Fruit fly (Drosophila melanogaster) whole organism, embryonic: Measurements from ENCODE around the gene PolQ.
A peak's percentile ranks its signal among the peaks of the same experiment; 100 is the strongest.

ENCODE experiments used
- Ada2b ChIP-seq: fragments of 200-800 bp; sonication (Bioruptor generic); IDR thresholded peaks from 2 replicates; pipeline ENCODE4 v1.3.6; 2022; ENCODE audit warnings: missing biosample characterization, missing genetic modification characterization
- Adf1 ChIP-seq: fragments of 200-800 bp; sonication (Bioruptor generic); IDR thresholded peaks from 2 replicates; pipeline ENCODE4 v1.3.6; 2022; ENCODE audit warnings: missing biosample characterization, missing genetic modification characterization
- CG10209 ChIP-seq: fragments of 200-800 bp; sonication (Bioruptor generic); optimal IDR thresholded peaks from 3 replicates; lab custom pipeline; 2017; ENCODE audit warnings: missing biosample characterization, mild to moderate bottlenecking, missing genetic modification characterization, missing genetic modification reagents
- CG10274 ChIP-seq: fragments of 200-800 bp; sonication (Bioruptor generic); optimal IDR thresholded peaks from 3 replicates; lab custom pipeline; 2017; ENCODE audit warnings: missing biosample characterization, mild to moderate bottlenecking, missing genetic modification characterization
- CG10431 ChIP-seq: fragments of 200-800 bp; sonication (Bioruptor generic); optimal IDR thresholded peaks from 3 replicates; lab custom pipeline; 2018; ENCODE audit warnings: missing biosample characterization, mild to moderate bottlenecking, missing genetic modification characterization
- CG10979 ChIP-seq: fragments of 200-800 bp; sonication (Bioruptor generic); optimal IDR thresholded peaks from 2 replicates; lab custom pipeline; 2018; ENCODE audit warnings: missing biosample characterization, mild to moderate bottlenecking, missing genetic modification characterization, moderate library complexity
- CG11456 ChIP-seq: fragments of 200-800 bp; sonication (Bioruptor generic); IDR thresholded peaks from 3 replicates; pipeline ENCODE4 v1.3.6; 2022; ENCODE audit warnings: missing biosample characterization, missing genetic modification characterization
- CG12942 ChIP-seq: fragments of 200-800 bp; sonication (Bioruptor generic); optimal IDR thresholded peaks from 3 replicates; lab custom pipeline; 2016; ENCODE audit warnings: missing biosample characterization, missing genetic modification characterization
- CG16815 ChIP-seq: fragments of 200-800 bp; sonication (Bioruptor generic); optimal IDR thresholded peaks from 3 replicates; lab custom pipeline; 2017; ENCODE audit warnings: missing biosample characterization, mild to moderate bottlenecking, missing genetic modification characterization
- CG18011 ChIP-seq: fragments of 200-800 bp; sonication (Bioruptor generic); optimal IDR thresholded peaks from 2 replicates; lab custom pipeline; 2017; ENCODE audit warnings: missing biosample characterization, missing genetic modification characterization, mild to moderate bottlenecking, moderate library complexity, missing genotype
- CG31365 ChIP-seq: fragments of 200-800 bp; sonication (Bioruptor generic); optimal IDR thresholded peaks from 2 replicates; lab custom pipeline; 2018; ENCODE audit warnings: missing biosample characterization, mild to moderate bottlenecking, missing genetic modification characterization
- CG31441 ChIP-seq: fragments of 200-800 bp; sonication (Bioruptor generic); IDR thresholded peaks from 2 replicates; pipeline ENCODE4 v1.3.6; 2022; ENCODE audit warnings: missing biosample characterization, missing genetic modification characterization
- CG3995 ChIP-seq: fragments of 200-800 bp; sonication (Bioruptor generic); optimal IDR thresholded peaks from 3 replicates; lab custom pipeline; 2016; ENCODE audit warnings: missing biosample characterization, missing genetic modification characterization
- CG6791 ChIP-seq: fragments of 200-800 bp; sonication (Bioruptor generic); IDR thresholded peaks from 3 replicates; pipeline ENCODE4 v1.3.6; 2022; ENCODE audit warnings: missing biosample characterization, missing genetic modification characterization; ENCODE audit not compliant: partially characterized antibody
- CG7928 ChIP-seq: fragments of 200-800 bp; sonication (Bioruptor generic); optimal IDR thresholded peaks from 2 replicates; lab custom pipeline; 2017; ENCODE audit warnings: missing biosample characterization, mild to moderate bottlenecking, missing genetic modification characterization
- CG7963 ChIP-seq: fragments of 200-800 bp; sonication (Bioruptor generic); IDR thresholded peaks from 3 replicates; pipeline ENCODE4 v1.3.6; 2022; ENCODE audit warnings: missing biosample characterization, missing genetic modification characterization; ENCODE audit not compliant: partially characterized antibody
- CG8281 ChIP-seq: fragments of 200-800 bp; sonication (Bioruptor generic); optimal IDR thresholded peaks from 2 replicates; lab custom pipeline; 2018; ENCODE audit warnings: missing biosample characterization, mild to moderate bottlenecking, missing genetic modification characterization, moderate library complexity
- CG8765 ChIP-seq: fragments of 200-800 bp; sonication (Bioruptor generic); IDR thresholded peaks from 2 replicates; pipeline ENCODE4 v1.3.6; 2022; ENCODE audit warnings: missing biosample characterization, missing genetic modification characterization
- CG9817 ChIP-seq: fragments of 200-800 bp; sonication (Bioruptor generic); optimal IDR thresholded peaks from 2 replicates; lab custom pipeline; 2018; ENCODE audit warnings: missing biosample characterization, mild to moderate bottlenecking, missing genetic modification characterization, moderate library complexity
- CrebB ChIP-seq: fragments of 200-800 bp; sonication (Bioruptor generic); optimal IDR thresholded peaks from 3 replicates; lab custom pipeline; 2018; ENCODE audit warnings: missing biosample characterization, mild to moderate bottlenecking, missing genetic modification characterization
- Dek ChIP-seq: fragments of 200-800 bp; sonication (Bioruptor generic); optimal IDR thresholded peaks from 3 replicates; lab custom pipeline; 2019; ENCODE audit warnings: missing biosample characterization, mild to moderate bottlenecking, missing genetic modification characterization, moderate library complexity
- Eip74EF ChIP-seq, 2 experiments: fragments of 200-800 bp in 1 of 2; fragments of >200 bp in 1 of 2; sonication (Bioruptor generic) in 1 of 2; optimal IDR thresholded peaks; 2 replicates each; lab custom pipeline; 2017 to 2019; ENCODE audit warnings: missing biosample characterization in 2 of 2, missing genetic modification characterization in 2 of 2, mild to moderate bottlenecking in 1 of 2, moderate library complexity in 1 of 2
- Ets65A ChIP-seq: fragments of 200-800 bp; sonication (Bioruptor generic); peaks from one replicate; lab custom pipeline; 2016; ENCODE audit warnings: missing biosample characterization, missing genetic modification characterization
- GATAe ChIP-seq: fragments of 200-800 bp; sonication (Bioruptor generic); conservative IDR thresholded peaks from 2 replicates; pipeline ENCODE4 v1.3.6; 2022; ENCODE audit warnings: missing biosample characterization, missing genetic modification characterization
- H15 ChIP-seq: fragments of 200-800 bp; sonication (Bioruptor generic); IDR thresholded peaks from 3 replicates; pipeline ENCODE4 v1.3.6; 2022; ENCODE audit warnings: missing biosample characterization, missing genetic modification characterization
- H2.0 ChIP-seq: fragments of 200-800 bp; sonication (Bioruptor generic); IDR thresholded peaks from 2 replicates; pipeline ENCODE4 v1.3.6; 2022; ENCODE audit warnings: missing biosample characterization, missing genetic modification characterization
- HHEX ChIP-seq: fragments of 200-800 bp; sonication (Bioruptor generic); optimal IDR thresholded peaks from 3 replicates; lab custom pipeline; 2017; ENCODE audit warnings: missing biosample characterization, mild to moderate bottlenecking, missing genetic modification characterization, missing genetic modification reagents
- Mrtf ChIP-seq: fragments of 200-800 bp; sonication (Bioruptor generic); IDR thresholded peaks from 3 replicates; pipeline ENCODE4 v1.3.6; 2022; ENCODE audit warnings: missing biosample characterization, missing genetic modification characterization
- Nf-YB ChIP-seq: fragments of 200-800 bp; sonication (Bioruptor generic); optimal IDR thresholded peaks from 3 replicates; lab custom pipeline; 2019; ENCODE audit warnings: missing biosample characterization, mild to moderate bottlenecking, missing genetic modification characterization, moderate library complexity
- Rx ChIP-seq: fragments of 200-800 bp; sonication (Bioruptor generic); IDR thresholded peaks from 2 replicates; pipeline ENCODE4 v1.3.6; 2022; ENCODE audit warnings: missing biosample characterization, missing genetic modification characterization
- Scr ChIP-seq: fragments of 200-800 bp; sonication (Bioruptor generic); IDR thresholded peaks from 2 replicates; pipeline ENCODE4 v1.3.6; 2022; ENCODE audit warnings: missing biosample characterization, missing genetic modification characterization; ENCODE audit not compliant: partially characterized antibody
- TFAM ChIP-seq: fragments of 200-800 bp; sonication (Bioruptor generic); optimal IDR thresholded peaks from 2 replicates; lab custom pipeline; 2017; ENCODE audit warnings: missing biosample characterization, missing genetic modification characterization, inconsistent platforms
- Vsx1 ChIP-seq: fragments of 200-800 bp; sonication (Bioruptor generic); optimal IDR thresholded peaks from 2 replicates; lab custom pipeline; 2017; ENCODE audit warnings: missing biosample characterization, mild to moderate bottlenecking, missing genetic modification characterization, missing genetic modification reagents
- ci ChIP-seq: fragments of 200-800 bp; sonication (Bioruptor generic); IDR thresholded peaks from 3 replicates; pipeline ENCODE4 v1.3.6; 2022; ENCODE audit warnings: missing biosample characterization, missing genetic modification characterization
- crp ChIP-seq, 2 experiments: fragments of 200-800 bp; sonication (Bioruptor generic); optimal IDR thresholded peaks; 2 replicates in 1 of 2; 3 replicates in 1 of 2; lab custom pipeline; 2017; ENCODE audit warnings: missing biosample characterization in 2 of 2, missing genetic modification characterization in 2 of 2, mild to moderate bottlenecking in 1 of 2, moderate library complexity in 1 of 2
- emc ChIP-seq: fragments of 200-800 bp; sonication (Bioruptor generic); optimal IDR thresholded peaks from 2 replicates; lab custom pipeline; 2016; ENCODE audit warnings: missing biosample characterization, missing genetic modification characterization
- fd102C ChIP-seq: fragments of 200-800 bp; sonication (Bioruptor generic); optimal IDR thresholded peaks from 2 replicates; lab custom pipeline; 2018; ENCODE audit warnings: missing biosample characterization, mild to moderate bottlenecking, missing genetic modification characterization, moderate library complexity
- fu2 ChIP-seq: fragments of 200-800 bp; sonication (Bioruptor generic); optimal IDR thresholded peaks from 2 replicates; lab custom pipeline; 2016; ENCODE audit warnings: missing biosample characterization, missing genetic modification characterization
- hbn ChIP-seq: fragments of 200-800 bp; sonication (Bioruptor generic); IDR thresholded peaks from 2 replicates; pipeline ENCODE4 v1.3.6; 2022; ENCODE audit warnings: missing biosample characterization, missing genetic modification characterization; ENCODE audit not compliant: partially characterized antibody
- hkb ChIP-seq, 2 experiments: fragments of 200-800 bp in 1 of 2; fragments of >200 bp in 1 of 2; sonication (Bioruptor generic) in 1 of 2; IDR thresholded peaks in 1 of 2; optimal IDR thresholded peaks in 1 of 2; 2 replicates each; pipeline versions ENCODE4 v1.3.6 to Lab custom; 2017 to 2022; ENCODE audit warnings: missing biosample characterization in 1 of 2, missing genetic modification characterization in 1 of 2
- jigr1 ChIP-seq: fragments of 200-800 bp; sonication (Bioruptor generic); IDR thresholded peaks from 3 replicates; pipeline ENCODE4 v1.3.6; 2022; ENCODE audit warnings: missing biosample characterization, missing genetic modification characterization
- knrl ChIP-seq: fragments of 200-800 bp; sonication (Bioruptor generic); IDR thresholded peaks from 3 replicates; pipeline ENCODE4 v1.3.6; 2022; ENCODE audit warnings: missing biosample characterization, missing genetic modification characterization; ENCODE audit not compliant: partially characterized antibody
- lbe ChIP-seq: fragments of 200-800 bp; sonication (Bioruptor generic); optimal IDR thresholded peaks from 2 replicates; lab custom pipeline; 2016; ENCODE audit warnings: missing biosample characterization, mild to moderate bottlenecking, missing genetic modification characterization
- lov ChIP-seq, 2 experiments: fragments of 200-800 bp in 1 of 2; fragments of >200 bp in 1 of 2; sonication (Bioruptor generic) in 1 of 2; IDR thresholded peaks in 1 of 2; optimal IDR thresholded peaks in 1 of 2; 2 replicates in 1 of 2; 3 replicates in 1 of 2; pipeline versions ENCODE4 v1.3.6 to Lab custom; 2017 to 2022; ENCODE audit warnings: missing biosample characterization in 1 of 2, missing genetic modification characterization in 1 of 2
- luna ChIP-seq: fragments of 200-800 bp; sonication (Bioruptor generic); optimal IDR thresholded peaks from 2 replicates; lab custom pipeline; 2016; ENCODE audit warnings: missing biosample characterization, missing genetic modification characterization
- repo ChIP-seq: fragments of 200-800 bp; sonication (Bioruptor generic); optimal IDR thresholded peaks from 2 replicates; lab custom pipeline; 2016; ENCODE audit warnings: missing biosample characterization, missing genetic modification characterization
- sob ChIP-seq: fragments of 200-800 bp; sonication (Bioruptor generic); IDR thresholded peaks from 2 replicates; pipeline ENCODE4 v1.3.6; 2022; ENCODE audit warnings: missing biosample characterization, missing genetic modification characterization
- zen2 ChIP-seq: fragments of 200-800 bp; sonication (Bioruptor generic); IDR thresholded peaks from 3 replicates; pipeline ENCODE4 v1.3.6; 2022; ENCODE audit warnings: missing biosample characterization, missing genetic modification characterization; ENCODE audit not compliant: partially characterized antibody

Gene PolQ

DNA sequence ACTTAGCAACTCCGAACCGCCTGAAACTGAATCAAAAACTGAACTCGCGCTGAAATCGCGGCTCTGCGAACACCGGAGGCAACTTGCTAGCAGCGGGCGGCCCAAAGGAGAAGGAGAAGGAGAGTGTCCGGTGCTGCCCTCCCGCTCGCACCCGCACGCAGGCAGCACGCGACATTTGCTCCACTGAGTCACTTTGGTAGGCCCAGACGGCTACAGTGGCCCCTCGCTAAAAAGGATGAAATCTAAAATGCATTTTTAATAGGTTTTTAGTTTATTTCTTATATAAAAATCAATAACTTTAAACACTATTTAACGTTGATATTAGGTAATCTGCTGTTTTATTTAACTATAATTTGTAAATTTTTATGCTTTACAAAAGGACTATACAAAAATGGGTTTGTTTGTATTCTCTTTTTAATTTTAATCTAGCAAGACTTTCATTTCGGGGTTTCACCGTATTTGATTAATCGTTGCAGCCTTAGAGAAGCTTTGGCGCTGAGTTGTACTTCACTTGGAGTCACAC, 10.4 kb upstream of the PolQ start, which contains the start of gene Men (continued):
- TF ChIP-seq sob (GFP tag; lab: Robert Waterston, UW): peak; percentile 60; the same call in 1 of the 2 replicates
- TF ChIP-seq CG10274 (GFP tag; lab: Kevin White, UChicago): no peak
- TF ChIP-seq H15 (GFP tag; lab: Robert Waterston, UW): no peak
- TF ChIP-seq CrebB: no peak
- no peak for TF ChIP-seq H2.0
- TF ChIP-seq hbn (GFP tag; lab: Robert Waterston, UW): no peak
- TF ChIP-seq CG10431: no peak
- TF ChIP-seq CG6791 (GFP tag; lab: Robert Waterston, UW): no peak
- no peak for TF ChIP-seq CG18011
- TF ChIP-seq Ada2b (GFP tag; lab: Robert Waterston, UW): peak; percentile 65
- TF ChIP-seq CG7928 (GFP tag; lab: Kevin White, UChicago): no peak
- TF ChIP-seq Rx (GFP tag; lab: Robert Waterston, UW): no peak
- no peak for TF ChIP-seq zen2 (GFP tag; lab: Robert Waterston, UW)
- no peak for TF ChIP-seq GATAe (GFP tag; lab: Robert Waterston, UW)
- TF ChIP-seq Scr (GFP tag; lab: Robert Waterston, UW): no peak
- TF ChIP-seq CG10979 (tag; lab: Kevin White, UChicago): peak; percentile 62
- no peak for TF ChIP-seq fd102C (GFP tag; lab: Kevin White, UChicago)
- 0 out of 3 replicates have a peak, but pooled peaks have one; percentile 20 for TF ChIP-seq CG11456 (GFP tag; lab: Robert Waterston, UW)
- TF ChIP-seq CG10209 (GFP tag; lab: Kevin White, UChicago): peak; percentile 43
- TF ChIP-seq CG9817 (tag; lab: Kevin White, UChicago): peak; percentile 62
- TF ChIP-seq CG8765 (GFP tag; lab: Robert Waterston, UW): no peak
- TF ChIP-seq CG3995 (GFP tag; lab: Kevin White, UChicago): no peak
- TF ChIP-seq Nf-YB (GFP tag; lab: Kevin White, UChicago): peak; percentile 19
- no peak for TF ChIP-seq fu2 (GFP tag; lab: Kevin White, UChicago)
- TF ChIP-seq CG31441 (GFP tag; lab: Robert Waterston, UW): peak; percentile 81
- TF ChIP-seq knrl (GFP tag; lab: Robert Waterston, UW): no peak
- no peak for TF ChIP-seq luna (GFP tag; lab: Kevin White, UChicago)
- TF ChIP-seq repo (GFP tag; lab: Kevin White, UChicago): no peak
- no peak for TF ChIP-seq CG31365 (tag; lab: Kevin White, UChicago)
- no peak for TF ChIP-seq CG7963 (GFP tag; lab: Robert Waterston, UW)
- TF ChIP-seq lov (optimal IDR thresholded peaks at IDR 0.05; lab: Kevin White, UChicago): no peak
- TF ChIP-seq lov (GFP tag; IDR thresholded peaks at IDR 0.05; lab: Robert Waterston, UW): no peak
- peak; percentile 39 for TF ChIP-seq HHEX (GFP tag; lab: Kevin White, UChicago)
- no peak for TF ChIP-seq jigr1 (GFP tag; lab: Robert Waterston, UW)
- TF ChIP-seq Adf1 (GFP tag; lab: Robert Waterston, UW): peak; percentile 7; the same call in 1 of the 2 replicates
- 0 out of 3 replicates have a peak, but pooled peaks have one; percentile 24 for TF ChIP-seq ci (GFP tag; lab: Robert Waterston, UW)
- 0 out of 3 replicates have a peak, but pooled peaks have one; percentile 20 for TF ChIP-seq Mrtf (GFP tag; lab: Robert Waterston, UW)
- no peak for TF ChIP-seq crp (GFP tag; optimal IDR thresholded peaks at IDR 0.05; lab: Kevin White, UChicago)
- TF ChIP-seq CG12942 (GFP tag; lab: Kevin White, UChicago): peak; percentile 41
- peak; percentile 16 for TF ChIP-seq Vsx1 (GFP tag; lab: Kevin White, UChicago)
- peak; percentile 62 for TF ChIP-seq Dek (tag; lab: Kevin White, UChicago)
- no peak for TF ChIP-seq hkb (optimal IDR thresholded peaks at IDR 0.05; lab: Kevin White, UChicago)
- TF ChIP-seq hkb (GFP tag; IDR thresholded peaks at IDR 0.05; lab: Robert Waterston, UW): peak; percentile 45; the same call in 1 of the 2 replicates
- no peak for TF ChIP-seq CG16815 (GFP tag; lab: Kevin White, UChicago)
- no peak for TF ChIP-seq Ets65A
- TF ChIP-seq emc: no peak
- TF ChIP-seq Eip74EF (GFP tag; optimal IDR thresholded peaks at IDR 0.05; lab: Kevin White, UChicago): peak in 1 of 2 experiments; percentile 59
- no peak for TF ChIP-seq lbe (GFP tag; lab: Kevin White, UChicago)
- TF ChIP-seq TFAM (GFP tag; lab: Kevin White, UChicago): no peak
- peak; percentile 2 for TF ChIP-seq CG8281 (tag; lab: Kevin White, UChicago)
